Worm (Caenorhabditis elegans): ENCODE results near the gene gpa-11.

DNA sequence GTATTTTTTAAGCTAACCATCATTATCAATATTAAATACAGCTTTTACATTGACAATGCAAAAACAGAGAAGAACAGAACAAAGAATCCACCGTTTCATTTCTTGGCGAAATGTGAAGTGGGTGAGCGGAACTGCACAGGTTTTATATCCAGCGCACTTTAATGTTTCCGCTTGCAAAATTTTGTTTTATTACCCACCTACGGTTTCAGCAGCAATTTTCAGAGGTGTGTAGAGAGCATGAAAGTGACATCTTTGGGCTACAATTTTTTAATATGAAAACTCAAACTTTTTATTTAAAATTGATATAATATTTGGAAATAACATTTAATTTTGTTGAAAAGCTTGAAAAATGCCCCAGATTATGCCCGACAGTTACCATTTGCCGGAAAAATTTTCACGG, 11.7 kb downstream of the gpa-11 start, which contains the start of gene clec-135:
- no peak for TF ChIP-seq flt-1 (GFP tag; IDR thresholded peaks at IDR 0.05)
- TF ChIP-seq klf-2 (GFP tag; conservative IDR thresholded peaks at IDR 0.05) = no peak
- TF ChIP-seq ztf-23 (GFP tag; IDR thresholded peaks at IDR 0.05) = no peak
- no peak for TF ChIP-seq tab-1 (GFP tag; IDR thresholded peaks at IDR 0.05)

Data from whole organism, midembryonic.